Worm (Caenorhabditis elegans): Measurements from ENCODE around the gene nspd-2.

DNA sequence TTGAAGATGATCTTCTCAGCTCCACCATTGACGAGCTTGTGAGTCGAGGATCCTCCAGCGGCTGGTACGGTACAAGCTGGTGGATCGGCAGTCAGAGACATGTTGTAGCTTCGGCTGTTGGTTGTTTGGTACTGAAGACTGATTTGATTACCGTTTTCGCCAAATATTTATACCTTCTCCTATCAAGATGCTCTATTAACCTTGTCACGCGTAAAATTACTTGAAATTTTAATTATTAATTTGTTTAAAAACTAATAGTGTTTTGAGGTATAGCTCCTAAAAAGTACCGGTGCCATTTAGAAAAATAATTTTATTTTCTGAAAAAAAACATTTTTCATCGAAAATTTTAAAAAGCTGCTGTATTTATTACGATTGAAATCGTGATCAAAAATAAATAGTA, 7.1 kb downstream of the nspd-2 start, which contains the start of gene ssp-10:
- TF ChIP-seq ama-1 (optimal IDR thresholded peaks at IDR 0.05) (no peak), hmbx-1 (tag; optimal IDR thresholded peaks at IDR 0.05) (no peak), hmg-4 (GFP tag; optimal IDR thresholded peaks at IDR 0.05) (no peak), tbx-11 (GFP tag; IDR thresholded peaks at IDR 0.05) (no peak), tbx-37 (GFP tag; conservative IDR thresholded peaks at IDR 0.05) (no peak), scrt-1 (GFP tag; IDR thresholded peaks at IDR 0.05) (no peak), flt-1 (GFP tag; IDR thresholded peaks at IDR 0.05) (no peak), ceh-13 (GFP tag; optimal IDR thresholded peaks at IDR 0.05) (no peak)
